Fruit fly (Drosophila melanogaster) whole organism, embryonic: Measurements from ENCODE around the gene BTBD9.

Experiments used
- Ada2b ChIP-seq: fragments of 200-800 bp; sonication (Bioruptor generic); IDR thresholded peaks from 2 replicates; pipeline ENCODE4 v1.3.6; 2022; ENCODE audit warnings: missing biosample characterization, missing genetic modification characterization
- CG10274 ChIP-seq: fragments of 200-800 bp; sonication (Bioruptor generic); optimal IDR thresholded peaks from 3 replicates; lab custom pipeline; 2017; ENCODE audit warnings: missing biosample characterization, mild to moderate bottlenecking, missing genetic modification characterization
- CG10321 ChIP-seq: fragments of 200-800 bp; sonication (Bioruptor generic); IDR thresholded peaks from 2 replicates; pipeline ENCODE4 v1.3.6; 2022; ENCODE audit warnings: missing biosample characterization, missing genetic modification characterization
- CG10543 ChIP-seq: fragments of 200-800 bp; sonication (Bioruptor generic); optimal IDR thresholded peaks from 3 replicates; lab custom pipeline; 2017; ENCODE audit warnings: missing biosample characterization, mild to moderate bottlenecking, missing genetic modification characterization, moderate library complexity
- CG10654 ChIP-seq: fragments of 200-800 bp; sonication (Bioruptor generic); optimal IDR thresholded peaks from 2 replicates; lab custom pipeline; 2016; ENCODE audit warnings: missing biosample characterization, missing genetic modification characterization
- CG12744 ChIP-seq: fragments of 200-800 bp; sonication (Bioruptor generic); optimal IDR thresholded peaks from 2 replicates; lab custom pipeline; 2016; ENCODE audit warnings: missing biosample characterization, missing genetic modification characterization
- CG13624 ChIP-seq: fragments of 200-800 bp; sonication (Bioruptor generic); optimal IDR thresholded peaks from 2 replicates; lab custom pipeline; 2016; ENCODE audit warnings: missing biosample characterization, missing genetic modification characterization
- CG16813 ChIP-seq: fragments of 200-800 bp; sonication (Bioruptor generic); IDR thresholded peaks from 3 replicates; pipeline ENCODE4 v1.3.6; 2022; ENCODE audit warnings: missing biosample characterization, missing genetic modification characterization; ENCODE audit not compliant: partially characterized antibody
- CG17568 ChIP-seq: fragments of 200-800 bp; sonication (Bioruptor generic); optimal IDR thresholded peaks from 2 replicates; lab custom pipeline; 2018; ENCODE audit warnings: missing biosample characterization, mild to moderate bottlenecking, missing genetic modification characterization, moderate library complexity
- CG18011 ChIP-seq: fragments of 200-800 bp; sonication (Bioruptor generic); optimal IDR thresholded peaks from 2 replicates; lab custom pipeline; 2017; ENCODE audit warnings: missing biosample characterization, missing genetic modification characterization, mild to moderate bottlenecking, moderate library complexity, missing genotype
- CG2120 ChIP-seq: fragments of 200-800 bp; sonication (Bioruptor generic); optimal IDR thresholded peaks from 3 replicates; lab custom pipeline; 2016; ENCODE audit warnings: missing biosample characterization, missing genetic modification characterization
- CG3065 ChIP-seq: fragments of 200-800 bp; sonication (Bioruptor generic); optimal IDR thresholded peaks from 2 replicates; lab custom pipeline; 2016; ENCODE audit warnings: missing biosample characterization, missing genetic modification characterization
- CG31365 ChIP-seq: fragments of 200-800 bp; sonication (Bioruptor generic); optimal IDR thresholded peaks from 2 replicates; lab custom pipeline; 2018; ENCODE audit warnings: missing biosample characterization, mild to moderate bottlenecking, missing genetic modification characterization
- CG4730 ChIP-seq: fragments of 200-800 bp; sonication (Bioruptor generic); IDR thresholded peaks from 2 replicates; pipeline ENCODE4 v1.3.6; 2022; ENCODE audit warnings: missing biosample characterization, missing genetic modification characterization
- CG5180 ChIP-seq: fragments of 200-800 bp; sonication (Bioruptor generic); optimal IDR thresholded peaks from 3 replicates; lab custom pipeline; 2017; ENCODE audit warnings: missing biosample characterization, missing genetic modification characterization, mild to moderate bottlenecking, moderate library complexity, missing genetic modification reagents
- CG6175 ChIP-seq: fragments of 200-800 bp; sonication (Bioruptor generic); IDR thresholded peaks from 3 replicates; pipeline ENCODE4 v1.3.6; 2022; ENCODE audit warnings: missing biosample characterization, missing genetic modification characterization
- CG6254 ChIP-seq: fragments of 200-800 bp; sonication (Bioruptor generic); optimal IDR thresholded peaks from 3 replicates; lab custom pipeline; 2017; ENCODE audit warnings: mild to moderate bottlenecking, missing biosample characterization, missing genetic modification reagents, missing genetic modification characterization
- CG6765 ChIP-seq: fragments of 200-800 bp; sonication (Bioruptor generic); optimal IDR thresholded peaks from 3 replicates; lab custom pipeline; 2017; ENCODE audit warnings: missing biosample characterization, mild to moderate bottlenecking, missing genetic modification characterization
- CG6813 ChIP-seq: fragments of 200-800 bp; sonication (Bioruptor generic); optimal IDR thresholded peaks from 2 replicates; lab custom pipeline; 2017; ENCODE audit warnings: missing biosample characterization, missing genetic modification characterization, mild to moderate bottlenecking, moderate library complexity, missing genetic modification reagents
- CG7963 ChIP-seq: fragments of 200-800 bp; sonication (Bioruptor generic); IDR thresholded peaks from 3 replicates; pipeline ENCODE4 v1.3.6; 2022; ENCODE audit warnings: missing biosample characterization, missing genetic modification characterization; ENCODE audit not compliant: partially characterized antibody
- CG8281 ChIP-seq: fragments of 200-800 bp; sonication (Bioruptor generic); optimal IDR thresholded peaks from 2 replicates; lab custom pipeline; 2018; ENCODE audit warnings: missing biosample characterization, mild to moderate bottlenecking, missing genetic modification characterization, moderate library complexity
- CG9609 ChIP-seq: fragments of 200-800 bp; sonication (Bioruptor generic); optimal IDR thresholded peaks from 3 replicates; lab custom pipeline; 2016; ENCODE audit warnings: missing biosample characterization, missing genetic modification characterization
- CkIIα-i1 ChIP-seq: fragments of 200-800 bp; sonication (Bioruptor generic); IDR thresholded peaks from 2 replicates; pipeline ENCODE4 v1.3.6; 2022; ENCODE audit warnings: missing biosample characterization, missing genetic modification characterization
- D ChIP-seq, 2 experiments: fragments of 200-800 bp in 1 of 2; fragments of >200 bp in 1 of 2; sonication (Bioruptor generic) in 1 of 2; optimal IDR thresholded peaks; 2 replicates in 1 of 2; 3 replicates in 1 of 2; lab custom pipeline; 2017; ENCODE audit warnings: mild to moderate bottlenecking in 1 of 2, missing biosample characterization in 1 of 2, missing genetic modification characterization in 1 of 2, missing genetic modification reagents in 1 of 2
- Dad ChIP-seq: fragments of 200-800 bp; sonication (Bioruptor generic); optimal IDR thresholded peaks from 3 replicates; lab custom pipeline; 2016; ENCODE audit warnings: missing biosample characterization, missing genetic modification characterization
- ERR ChIP-seq: fragments of 200-800 bp; sonication (Bioruptor generic); optimal IDR thresholded peaks from 2 replicates; lab custom pipeline; 2016; ENCODE audit warnings: missing biosample characterization, missing genetic modification characterization
- NC2β ChIP-seq: fragments of 200-800 bp; sonication (Bioruptor generic); optimal IDR thresholded peaks from 2 replicates; lab custom pipeline; 2016; ENCODE audit warnings: missing biosample characterization, missing genetic modification characterization
- Nf-YB ChIP-seq: fragments of 200-800 bp; sonication (Bioruptor generic); optimal IDR thresholded peaks from 3 replicates; lab custom pipeline; 2019; ENCODE audit warnings: missing biosample characterization, mild to moderate bottlenecking, missing genetic modification characterization, moderate library complexity
- Sry-β ChIP-seq: fragments of 200-800 bp; sonication (Bioruptor generic); optimal IDR thresholded peaks from 2 replicates; lab custom pipeline; 2018; ENCODE audit warnings: missing biosample characterization, mild to moderate bottlenecking, missing genetic modification characterization, moderate library complexity
- Xrp1 ChIP-seq: fragments of 200-800 bp; sonication (Bioruptor generic); IDR thresholded peaks from 2 replicates; pipeline ENCODE4 v1.3.6; 2022; ENCODE audit warnings: missing biosample characterization, missing genetic modification characterization
- abd-A ChIP-seq: fragments of 200-800 bp; sonication (Bioruptor generic); optimal IDR thresholded peaks from 3 replicates; lab custom pipeline; 2019; ENCODE audit warnings: missing biosample characterization, mild to moderate bottlenecking, missing genetic modification characterization, moderate library complexity
- aop ChIP-seq: fragments of 200-800 bp; sonication (Bioruptor generic); IDR thresholded peaks from 2 replicates; pipeline ENCODE4 v1.3.6; 2022; ENCODE audit warnings: missing biosample characterization, missing genetic modification characterization
- bbx ChIP-seq: fragments of 200-800 bp; sonication (Bioruptor generic); IDR thresholded peaks from 2 replicates; pipeline ENCODE4 v1.3.6; 2022; ENCODE audit warnings: missing biosample characterization, missing genetic modification characterization; ENCODE audit not compliant: partially characterized antibody
- bcd ChIP-seq: fragments of 200-800 bp; sonication (Bioruptor generic); optimal IDR thresholded peaks from 2 replicates; lab custom pipeline; 2017; ENCODE audit warnings: missing biosample characterization, mild to moderate bottlenecking, missing genetic modification characterization
- bowl ChIP-seq: fragments of 200-800 bp; sonication (Bioruptor generic); IDR thresholded peaks from 2 replicates; pipeline ENCODE4 v1.3.6; 2022; ENCODE audit warnings: missing biosample characterization, missing genetic modification characterization
- cwo ChIP-seq: fragments of 200-800 bp; sonication (Bioruptor generic); optimal IDR thresholded peaks from 3 replicates; lab custom pipeline; 2017; ENCODE audit warnings: missing biosample characterization, missing genetic modification characterization, mild to moderate bottlenecking, moderate library complexity, missing genetic modification reagents
- dysf ChIP-seq: fragments of 200-800 bp; sonication (Bioruptor generic); IDR thresholded peaks from 3 replicates; pipeline ENCODE4 v1.3.6; 2022; ENCODE audit warnings: missing biosample characterization, missing genetic modification characterization
- ind ChIP-seq: fragments of 200-800 bp; sonication (Bioruptor generic); optimal IDR thresholded peaks from 3 replicates; lab custom pipeline; 2016; ENCODE audit warnings: missing biosample characterization, missing genetic modification characterization
- mam ChIP-seq: fragments of 200-800 bp; sonication (Bioruptor generic); optimal IDR thresholded peaks from 3 replicates; lab custom pipeline; 2016; ENCODE audit warnings: missing biosample characterization, missing genetic modification characterization
- pb ChIP-seq: fragments of 200-800 bp; sonication (Bioruptor generic); optimal IDR thresholded peaks from 3 replicates; lab custom pipeline; 2016; ENCODE audit warnings: missing biosample characterization, missing genetic modification characterization
- psq ChIP-seq: fragments of 200-800 bp; sonication (Bioruptor generic); optimal IDR thresholded peaks from 2 replicates; lab custom pipeline; 2017; ENCODE audit warnings: missing biosample characterization, missing genetic modification characterization
- pzg ChIP-seq: fragments of 200-800 bp; sonication (Bioruptor generic); optimal IDR thresholded peaks from 3 replicates; lab custom pipeline; 2018; ENCODE audit warnings: missing biosample characterization, mild to moderate bottlenecking, missing genetic modification characterization, moderate library complexity
- sim ChIP-seq: fragments of 200-800 bp; sonication (Bioruptor generic); IDR thresholded peaks from 2 replicates; pipeline ENCODE4 v1.3.6; 2022; ENCODE audit warnings: missing biosample characterization, missing genetic modification characterization
- ssp ChIP-seq: fragments of 200-800 bp; sonication (Bioruptor generic); IDR thresholded peaks from 2 replicates; pipeline ENCODE4 v1.3.6; 2022; ENCODE audit warnings: missing biosample characterization, missing genetic modification characterization
- tap ChIP-seq: fragments of 200-800 bp; optimal IDR thresholded peaks from 3 replicates; lab custom pipeline; 2019; ENCODE audit warnings: missing biosample characterization, mild to moderate bottlenecking, missing genetic modification characterization, moderate library complexity
- tio ChIP-seq: fragments of 200-800 bp; sonication (Bioruptor generic); optimal IDR thresholded peaks from 2 replicates; lab custom pipeline; 2017; ENCODE audit warnings: missing biosample characterization, missing genetic modification characterization, inconsistent platforms
- tup ChIP-seq: fragments of 200-800 bp; sonication (Bioruptor generic); optimal IDR thresholded peaks from 2 replicates; lab custom pipeline; 2016; ENCODE audit warnings: missing biosample characterization, mild to moderate bottlenecking, missing genetic modification characterization, moderate library complexity
- unc-4 ChIP-seq: fragments of 200-800 bp; sonication (Bioruptor generic); IDR thresholded peaks from 2 replicates; pipeline ENCODE4 v1.3.6; 2022; ENCODE audit warnings: missing biosample characterization, missing genetic modification characterization; ENCODE audit not compliant: partially characterized antibody
- vnd ChIP-seq: fragments of 200-800 bp; sonication (Bioruptor generic); IDR thresholded peaks from 3 replicates; pipeline ENCODE4 v1.3.6; 2022; ENCODE audit warnings: missing biosample characterization, missing genetic modification characterization; ENCODE audit not compliant: partially characterized antibody
- wdn ChIP-seq: fragments of 200-800 bp; sonication (Bioruptor generic); IDR thresholded peaks from 2 replicates; pipeline ENCODE4 v1.3.6; 2022; ENCODE audit warnings: missing biosample characterization, missing genetic modification characterization

Gene BTBD9

dm6 chrX:10757616-10758078, 10.7 kb upstream of the BTBD9 start, which contains the start of gene Rph (continued):
- no peak for TF ChIP-seq Dad (GFP tag; lab: Kevin White, UChicago)
- no peak for TF ChIP-seq CG17568 (GFP tag; lab: Kevin White, UChicago)
- TF ChIP-seq NC2β (GFP tag; lab: Kevin White, UChicago), result no peak
- no peak for TF ChIP-seq CG18011 (GFP tag; lab: Kevin White, UChicago)
- no peak for TF ChIP-seq bbx (GFP tag; lab: Robert Waterston, UW)
- no peak for TF ChIP-seq ERR (GFP tag; lab: Kevin White, UChicago)
- TF ChIP-seq ind (GFP tag; lab: Kevin White, UChicago), result no peak
- peak; percentile 52 for TF ChIP-seq CG10543 (GFP tag; lab: Kevin White, UChicago)
- TF ChIP-seq psq, result no peak
- TF ChIP-seq pb, result no peak
- TF ChIP-seq mam, result peak; percentile 33
- TF ChIP-seq CG10321 (GFP tag; lab: Robert Waterston, UW), result no peak
- no peak for TF ChIP-seq CG5180 (GFP tag; lab: Kevin White, UChicago)
- peak; percentile 66 for TF ChIP-seq CG2120 (GFP tag; lab: Kevin White, UChicago)
- no peak for TF ChIP-seq wdn
- TF ChIP-seq vnd (GFP tag; lab: Robert Waterston, UW), result no peak
- no peak for TF ChIP-seq CG7963 (GFP tag; lab: Robert Waterston, UW)
- TF ChIP-seq Ada2b, result no peak
- TF ChIP-seq Sry-β (GFP tag; lab: Kevin White, UChicago), result no peak
- no peak for TF ChIP-seq CG8281 (tag; lab: Kevin White, UChicago)
- no peak for TF ChIP-seq tio
- TF ChIP-seq CG6813 (GFP tag; lab: Kevin White, UChicago), result no peak
- TF ChIP-seq CG31365 (tag; lab: Kevin White, UChicago), result no peak
- no peak for TF ChIP-seq CG9609 (GFP tag; lab: Kevin White, UChicago)
- TF ChIP-seq tup (GFP tag; lab: Kevin White, UChicago), result no peak
- TF ChIP-seq D (optimal IDR thresholded peaks at IDR 0.05; lab: Kevin White, UChicago), result no peak
- no peak for TF ChIP-seq D (GFP tag; optimal IDR thresholded peaks at IDR 0.05; lab: Kevin White, UChicago)
- no peak for TF ChIP-seq CG12744
- peak; percentile 65; the same call in 1 of the 2 replicates for TF ChIP-seq unc-4 (GFP tag; lab: Robert Waterston, UW)
- TF ChIP-seq CG16813 (GFP tag; lab: Robert Waterston, UW), result 0 out of 3 replicates have a peak, but pooled peaks have one; percentile 45
- TF ChIP-seq pzg (GFP tag; lab: Kevin White, UChicago), result peak; percentile 16
- no peak for TF ChIP-seq bcd (GFP tag; lab: Kevin White, UChicago)
- no peak for TF ChIP-seq CG6765 (GFP tag; lab: Kevin White, UChicago)
- TF ChIP-seq tap (tag; lab: Kevin White, UChicago), result no peak
- TF ChIP-seq CG10274 (GFP tag; lab: Kevin White, UChicago), result no peak
- no peak for TF ChIP-seq CG4730
- no peak for TF ChIP-seq CG3065 (GFP tag; lab: Kevin White, UChicago)
- TF ChIP-seq cwo (GFP tag; lab: Kevin White, UChicago), result peak; percentile 27
- TF ChIP-seq CkIIα-i1 (GFP tag; lab: Robert Waterston, UW), result no peak
- no peak for TF ChIP-seq CG6254
- TF ChIP-seq CG13624, result peak; percentile 9
- peak; percentile 46; the same call in 1 of the 3 replicates for TF ChIP-seq dysf (GFP tag; lab: Robert Waterston, UW)
- TF ChIP-seq sim, result no peak
- TF ChIP-seq CG6175 (GFP tag; lab: Robert Waterston, UW), result no peak
- TF ChIP-seq Xrp1 (GFP tag; lab: Robert Waterston, UW), result 0 out of 2 replicates have a peak, but pooled peaks have one; percentile 12
- TF ChIP-seq ssp, result peak; percentile 11; the same call in 1 of the 2 replicates
- no peak for TF ChIP-seq bowl
- no peak for TF ChIP-seq aop (GFP tag; lab: Robert Waterston, UW)
- peak; percentile 32 for TF ChIP-seq abd-A (tag; lab: Kevin White, UChicago)
- TF ChIP-seq Nf-YB (GFP tag; lab: Kevin White, UChicago), result no peak
- TF ChIP-seq CG10654 (GFP tag; lab: Kevin White, UChicago), result no peak
